Fruit fly (Drosophila melanogaster): ENCODE data around the gene lt.

Gene lt

DNA sequence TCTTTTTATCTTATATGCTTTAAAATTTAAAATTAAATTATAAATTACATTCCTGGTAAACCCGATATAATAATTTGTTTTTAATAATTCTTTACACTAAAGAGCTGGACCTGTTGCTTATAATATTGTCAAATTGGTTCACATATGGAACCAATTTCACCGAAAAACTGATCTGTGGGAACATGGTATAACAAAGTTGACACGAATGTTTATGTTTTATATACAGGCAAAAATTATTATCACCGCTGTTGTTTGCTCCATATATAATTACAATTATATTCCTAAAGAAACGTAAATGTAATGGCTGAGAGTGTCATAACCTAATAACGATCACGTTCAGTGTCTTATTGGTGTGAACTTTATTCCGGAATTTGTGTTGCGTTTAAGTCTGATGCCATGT lies 57.0 kb downstream of the lt start, which contains the start of gene cta (continued):
- TF ChIP-seq CG12071 (GFP tag; optimal IDR thresholded peaks at IDR 0.05) (no peak), repo (GFP tag; optimal IDR thresholded peaks at IDR 0.05) (no peak), Lim3 (GFP tag; IDR thresholded peaks at IDR 0.05) (no peak), CG32772 (GFP tag; IDR thresholded peaks at IDR 0.05) (no peak), CG2199 (GFP tag; IDR thresholded peaks at IDR 0.05) (no peak), peb (GFP tag; IDR thresholded peaks at IDR 0.05) (no peak), ranshi (GFP tag; IDR thresholded peaks at IDR 0.05) (no peak), CG11398 (GFP tag; optimal IDR thresholded peaks at IDR 0.05) (no peak), CG12391 (tag; optimal IDR thresholded peaks at IDR 0.05) (no peak), D (optimal IDR thresholded peaks at IDR 0.05) (no peak), D (GFP tag; optimal IDR thresholded peaks at IDR 0.05) (no peak), zen (tag; optimal IDR thresholded peaks at IDR 0.05) (peak; percentile 32), Trl (optimal IDR thresholded peaks at IDR 0.05) (no peak), Trl (GFP tag; optimal IDR thresholded peaks at IDR 0.05) (no peak), Oaz (GFP tag; IDR thresholded peaks at IDR 0.05) (no peak), H15 (GFP tag; IDR thresholded peaks at IDR 0.05) (no peak), gt (GFP tag; IDR thresholded peaks at IDR 0.05) (no peak), rib (GFP tag; IDR thresholded peaks at IDR 0.05) (no peak), CG42726 (GFP tag; IDR thresholded peaks at IDR 0.05; ENCODE audit: partially characterized antibody) (no peak), Med (GFP tag) (no peak), amos (GFP tag; IDR thresholded peaks at IDR 0.05; ENCODE audit: partially characterized antibody) (no peak), ken (GFP tag; IDR thresholded peaks at IDR 0.05) (no peak), CG7271 (tag; optimal IDR thresholded peaks at IDR 0.05) (peak; percentile 29), NFAT (GFP tag; IDR thresholded peaks at IDR 0.05) (no peak), corto (GFP tag; optimal IDR thresholded peaks at IDR 0.05) (no peak), H2.0 (GFP tag; IDR thresholded peaks at IDR 0.05) (no peak), croc (GFP tag; conservative IDR thresholded peaks at IDR 0.05) (no peak), gfzf (GFP tag; optimal IDR thresholded peaks at IDR 0.05) (peak; percentile 5), sens (GFP tag) (no peak), CG13287 (GFP tag; IDR thresholded peaks at IDR 0.05; ENCODE audit: partially characterized antibody) (no peak), sima (GFP tag; optimal IDR thresholded peaks at IDR 0.05) (no peak), row (GFP tag; IDR thresholded peaks at IDR 0.05) (peak; percentile 79), sc (optimal IDR thresholded peaks at IDR 0.05) (no peak), sc (GFP tag; optimal IDR thresholded peaks at IDR 0.05) (no peak), nau (GFP tag; optimal IDR thresholded peaks at IDR 0.05) (no peak), CoRest (tag; optimal IDR thresholded peaks at IDR 0.05) (peak; percentile 50), CG31388 (GFP tag; optimal IDR thresholded peaks at IDR 0.05) (no peak), CG4360 (GFP tag; IDR thresholded peaks at IDR 0.05) (no peak), CG3726 (GFP tag; IDR thresholded peaks at IDR 0.05) (no peak), CG11723 (GFP tag; optimal IDR thresholded peaks at IDR 0.05) (peak; percentile 85), ATbp (GFP tag; optimal IDR thresholded peaks at IDR 0.05) (no peak), hth (optimal IDR thresholded peaks at IDR 0.05) (no peak), Drgx (GFP tag; IDR thresholded peaks at IDR 0.05) (no peak), CG12155 (GFP tag; optimal IDR thresholded peaks at IDR 0.05) (no peak), NC2β (GFP tag; optimal IDR thresholded peaks at IDR 0.05) (no peak), CG15696 (tag; optimal IDR thresholded peaks at IDR 0.05) (no peak), Hr3 (GFP tag; optimal IDR thresholded peaks at IDR 0.05) (peak; percentile 4), ac (GFP tag; optimal IDR thresholded peaks at IDR 0.05) (no peak), sob (GFP tag; IDR thresholded peaks at IDR 0.05) (no peak), CG30431 (GFP tag; optimal IDR thresholded peaks at IDR 0.05) (no peak), CG1603 (tag; optimal IDR thresholded peaks at IDR 0.05) (peak; percentile 99), CG5953 (GFP tag; IDR thresholded peaks at IDR 0.05) (no peak), CG17361 (GFP tag; IDR thresholded peaks at IDR 0.05) (peak; percentile 55; the same call in 2 of the 3 replicates), scrt (GFP tag; optimal IDR thresholded peaks at IDR 0.05) (peak; percentile 3)

Data from whole organism, embryonic.